Worm (Caenorhabditis elegans) whole organism, L2 larva: ENCODE measurements around the gene sna-2.

Source experiments
- C34F6.9 ChIP-seq: fragments of 150-350 bp; optimal IDR thresholded peaks from 2 replicates; lab custom pipeline; 2014; ENCODE audit warnings: missing biosample characterization, missing genetic modification characterization
- F13H6.1 ChIP-seq: sonication (generic microtip); optimal IDR thresholded peaks from 2 replicates; lab custom pipeline; 2016; ENCODE audit warnings: missing genetic modification characterization, missing compliant biosample characterization
- R02D3.7 ChIP-seq: fragments of 150-350 bp; optimal IDR thresholded peaks from 2 replicates; lab custom pipeline; 2014; ENCODE audit warnings: missing biosample characterization, missing genetic modification characterization
- ZK546.5 ChIP-seq: sonication (generic microtip); optimal IDR thresholded peaks from 2 replicates; lab custom pipeline; 2017; ENCODE audit warnings: missing biosample characterization, missing genetic modification characterization
- aly-2 ChIP-seq: fragments of 150-350 bp; optimal IDR thresholded peaks from 2 replicates; lab custom pipeline; 2014; ENCODE audit warnings: missing biosample characterization, missing genetic modification characterization
- blmp-1 ChIP-seq: sonication (generic microtip); optimal IDR thresholded peaks from 2 replicates; lab custom pipeline; 2017; ENCODE audit warnings: missing genetic modification characterization, mild to moderate bottlenecking, missing compliant biosample characterization, antibody characterized with exemption, moderate library complexity; ENCODE audit not compliant: insufficient read depth
- ceh-16 ChIP-seq: fragments of 150-350 bp; optimal IDR thresholded peaks from 2 replicates; lab custom pipeline; 2014; ENCODE audit warnings: missing biosample characterization, missing genetic modification characterization
- ceh-82 ChIP-seq: fragments of 150-350 bp; optimal IDR thresholded peaks from 2 replicates; lab custom pipeline; 2014; ENCODE audit warnings: missing biosample characterization, missing genetic modification characterization
- crh-2 ChIP-seq: sonication (generic microtip); optimal IDR thresholded peaks from 2 replicates; lab custom pipeline; 2017; ENCODE audit warnings: missing biosample characterization, missing genetic modification characterization
- egl-27 ChIP-seq: sonication (generic microtip); optimal IDR thresholded peaks from 3 replicates; lab custom pipeline; 2017; ENCODE audit warnings: missing biosample characterization, missing genetic modification reagents, missing genetic modification characterization
- fos-1 ChIP-seq: fragments of 150-350 bp; optimal IDR thresholded peaks from 2 replicates; lab custom pipeline; 2014; ENCODE audit warnings: missing biosample characterization, missing genetic modification characterization
- gmeb-1 ChIP-seq: fragments of 150-350 bp; optimal IDR thresholded peaks from 2 replicates; lab custom pipeline; 2014; ENCODE audit warnings: missing biosample characterization, missing genetic modification characterization
- lin-11 ChIP-seq: fragments of 150-350 bp; sonication (generic microtip); optimal IDR thresholded peaks from 2 replicates; lab custom pipeline; 2014; ENCODE audit warnings: missing biosample characterization, missing genetic modification characterization, inconsistent platforms, mixed read lengths
- lin-39 ChIP-seq: fragments of 150-350 bp; optimal IDR thresholded peaks from 2 replicates; lab custom pipeline; 2014; ENCODE audit warnings: missing biosample characterization, missing genetic modification reagents, missing genetic modification characterization
- lsy-2 ChIP-seq, 2 experiments: fragments of 150-350 bp in 1 of 2; sonication (generic microtip) in 1 of 2; optimal IDR thresholded peaks; 2 replicates each; lab custom pipeline; 2014 to 2017; ENCODE audit warnings: missing biosample characterization in 2 of 2, missing genetic modification characterization in 2 of 2
- mab-5 ChIP-seq: fragments of 150-350 bp; optimal IDR thresholded peaks from 2 replicates; lab custom pipeline; 2014; ENCODE audit warnings: missing biosample characterization, missing genetic modification characterization
- mdl-1 ChIP-seq, 2 experiments: fragments of 150-350 bp in 1 of 2; sonication (generic microtip) in 1 of 2; optimal IDR thresholded peaks; 2 replicates each; lab custom pipeline; 2017; ENCODE audit warnings: missing biosample characterization in 2 of 2, missing genetic modification characterization in 2 of 2
- nhr-10 ChIP-seq: sonication (generic microtip); optimal IDR thresholded peaks from 2 replicates; lab custom pipeline; 2017; ENCODE audit warnings: missing biosample characterization, missing genetic modification characterization
- nhr-11 ChIP-seq: fragments of 150-350 bp; optimal IDR thresholded peaks from 2 replicates; lab custom pipeline; 2014; ENCODE audit warnings: missing biosample characterization, missing genetic modification characterization
- nhr-12 ChIP-seq: fragments of 150-350 bp; optimal IDR thresholded peaks from 2 replicates; lab custom pipeline; 2014; ENCODE audit warnings: missing biosample characterization, missing genetic modification characterization
- nhr-129 ChIP-seq: fragments of 150-350 bp; optimal IDR thresholded peaks from 2 replicates; lab custom pipeline; 2014; ENCODE audit warnings: missing biosample characterization, missing genetic modification characterization
- nhr-21 ChIP-seq: fragments of 150-350 bp; optimal IDR thresholded peaks from 2 replicates; lab custom pipeline; 2014; ENCODE audit warnings: missing biosample characterization, missing genetic modification characterization
- nhr-23 ChIP-seq: fragments of 150-350 bp; optimal IDR thresholded peaks from 2 replicates; lab custom pipeline; 2014; ENCODE audit warnings: missing biosample characterization, missing genetic modification reagents, missing genetic modification characterization
- nhr-25 ChIP-seq: fragments of 150-350 bp; sonication (generic microtip); optimal IDR thresholded peaks from 3 replicates; lab custom pipeline; 2014; ENCODE audit warnings: missing biosample characterization, missing genetic modification characterization
- nhr-6 ChIP-seq: fragments of 150-350 bp; optimal IDR thresholded peaks from 2 replicates; lab custom pipeline; 2014; ENCODE audit warnings: missing biosample characterization, missing genetic modification characterization
- nhr-77 ChIP-seq: fragments of 150-350 bp; optimal IDR thresholded peaks from 2 replicates; lab custom pipeline; 2014; ENCODE audit warnings: missing biosample characterization, missing genetic modification characterization
- peb-1 ChIP-seq: fragments of 150-350 bp; optimal IDR thresholded peaks from 2 replicates; lab custom pipeline; 2014; ENCODE audit warnings: missing biosample characterization, missing genetic modification characterization
- sem-4 ChIP-seq: fragments of 150-350 bp; optimal IDR thresholded peaks from 2 replicates; lab custom pipeline; 2014; ENCODE audit warnings: missing biosample characterization, missing genetic modification reagents, missing genetic modification characterization
- sma-3 ChIP-seq: sonication (generic microtip); optimal IDR thresholded peaks from 2 replicates; lab custom pipeline; 2016; ENCODE audit warnings: missing genetic modification reagents, missing genetic modification characterization, missing compliant biosample characterization
- sma-9 ChIP-seq, 2 experiments: fragments of 150-350 bp in 1 of 2; sonication (generic microtip) in 1 of 2; optimal IDR thresholded peaks; 2 replicates each; lab custom pipeline; 2014 to 2016; ENCODE audit warnings: missing genetic modification characterization in 2 of 2, mild to moderate bottlenecking in 1 of 2, missing biosample characterization in 1 of 2, missing compliant biosample characterization in 1 of 2, missing genetic modification reagents in 1 of 2, moderate library complexity in 1 of 2
- unc-39 ChIP-seq: fragments of 150-350 bp; optimal IDR thresholded peaks from 2 replicates; lab custom pipeline; 2014; ENCODE audit warnings: missing biosample characterization, missing genetic modification characterization
- unc-62 ChIP-seq: fragments of 150-350 bp; optimal IDR thresholded peaks from 2 replicates; lab custom pipeline; 2014; ENCODE audit warnings: missing biosample characterization, missing genetic modification reagents, missing genetic modification characterization
- zag-1 ChIP-seq: fragments of 150-350 bp; optimal IDR thresholded peaks from 2 replicates; lab custom pipeline; 2014; ENCODE audit warnings: missing biosample characterization, missing genetic modification characterization
- ztf-1 ChIP-seq: fragments of 200-800 bp; sonication (Bioruptor generic); conservative IDR thresholded peaks from 2 replicates; pipeline ENCODE4 v1.3.6; 2022; ENCODE audit warnings: missing genetic modification characterization, missing compliant biosample characterization
- ztf-4 ChIP-seq: fragments of 150-350 bp; optimal IDR thresholded peaks from 2 replicates; lab custom pipeline; 2014; ENCODE audit warnings: missing biosample characterization, missing genetic modification characterization

The sna-2 gene

DNA sequence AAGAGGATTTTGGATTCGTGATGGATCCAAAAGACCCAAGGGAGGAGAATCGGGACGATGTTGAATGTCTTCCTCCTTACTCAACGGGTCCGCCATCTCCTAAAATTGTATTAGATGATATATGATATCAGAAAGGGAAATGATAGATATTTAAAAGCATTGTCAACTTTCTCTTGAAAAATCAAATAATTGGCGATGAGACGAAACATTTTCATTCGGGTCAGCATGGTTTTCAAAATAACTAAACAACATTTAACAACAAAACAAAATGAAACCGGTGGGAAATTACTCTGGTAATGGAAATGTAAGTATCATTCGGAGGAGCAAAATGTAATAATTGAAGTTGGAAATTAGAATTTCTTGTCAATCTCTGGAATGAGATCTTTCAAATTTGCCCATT is 19.1 kb upstream of the sna-2 start, which contains the start of gene pis-1:
TSS of gene pis-1 (minus strand) at position 101 of the 400 bp plus-strand sequence.
- TF ChIP-seq R02D3.7 (tag; lab: Kevin White, UChicago) (no peak), crh-2 (tag; lab: Kevin White, UChicago) (no peak), gmeb-1 (tag; lab: Kevin White, UChicago) (no peak), nhr-11 (tag; lab: Kevin White, UChicago) (no peak), nhr-77 (tag; lab: Kevin White, UChicago) (no peak), ztf-1 (no peak), nhr-12 (no peak), nhr-129 (tag; lab: Kevin White, UChicago) (no peak), sem-4 (tag; lab: Kevin White, UChicago) (no peak), ztf-4 (tag; lab: Kevin White, UChicago) (no peak), nhr-10 (tag; lab: Kevin White, UChicago) (no peak), sma-9 (GFP tag; optimal IDR thresholded peaks at IDR 0.05; lab: Kevin White, UChicago) (no peak), sma-9 (tag; optimal IDR thresholded peaks at IDR 0.05; lab: Kevin White, UChicago) (no peak), lsy-2 (tag; optimal IDR thresholded peaks at IDR 0.05; lab: Kevin White, UChicago) (no peak), F13H6.1 (tag; lab: Kevin White, UChicago) (no peak), aly-2 (no peak), nhr-25 (tag; lab: Kevin White, UChicago) (no peak), C34F6.9 (tag; lab: Kevin White, UChicago) (no peak)

DNA sequence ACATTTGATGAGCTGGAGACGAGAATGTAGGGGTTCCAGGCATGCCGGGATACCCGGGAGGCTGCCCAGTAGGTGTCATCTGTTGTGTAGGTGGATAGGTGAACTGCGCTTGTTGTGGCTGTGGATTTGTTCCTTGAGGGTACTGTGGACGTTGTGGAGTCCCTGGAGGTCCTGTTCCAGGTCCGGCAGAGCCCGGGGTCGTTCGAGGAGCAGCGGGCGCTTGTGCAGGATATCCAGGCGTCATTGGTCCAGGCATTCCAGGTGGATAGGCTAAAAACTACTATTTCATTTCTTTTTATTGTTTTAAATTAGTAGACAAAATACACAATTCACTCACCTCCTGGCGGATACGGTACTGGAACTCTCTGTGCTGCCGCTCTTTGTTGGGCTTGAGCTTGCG is 17.8 kb upstream of the sna-2 start:
- TF ChIP-seq gmeb-1 (tag; lab: Kevin White, UChicago) (no peak), sem-4 (tag; lab: Kevin White, UChicago) (no peak), F13H6.1 (tag; lab: Kevin White, UChicago) (no peak), lin-39 (no peak), egl-27 (tag; lab: Kevin White, UChicago) (no peak), mab-5 (tag; lab: Kevin White, UChicago) (no peak), nhr-10 (tag; lab: Kevin White, UChicago) (no peak), nhr-23 (no peak), ZK546.5 (no peak), nhr-6 (tag; lab: Kevin White, UChicago) (no peak), blmp-1 (tag; lab: Kevin White, UChicago) (no peak), lsy-2 (tag; optimal IDR thresholded peaks at IDR 0.05; lab: Kevin White, UChicago) (no peak), lin-11 (no peak), peb-1 (tag; lab: Kevin White, UChicago) (no peak), sma-3 (GFP tag; lab: Kevin White, UChicago) (no peak), unc-39 (tag; lab: Kevin White, UChicago) (no peak)

DNA sequence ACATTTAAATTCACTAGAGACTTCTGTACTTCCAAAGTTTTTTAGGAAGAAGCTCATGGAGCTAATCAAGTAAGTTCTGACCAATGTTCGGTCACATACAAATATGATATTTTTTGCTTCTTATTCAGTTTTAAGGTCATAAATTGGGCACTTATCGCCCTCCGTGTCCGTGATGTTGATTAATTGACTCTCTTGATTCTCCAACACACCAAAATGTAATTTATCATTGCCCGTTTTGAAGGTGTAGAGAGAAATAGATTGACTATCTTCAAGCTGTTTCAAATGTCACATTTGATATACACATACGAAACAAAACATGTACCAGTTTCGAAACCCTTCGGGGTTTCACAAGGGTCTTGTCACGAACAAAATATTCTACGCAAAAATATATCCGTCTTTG is 13.3 kb upstream of the sna-2 start:
- TF ChIP-seq ztf-1 (no peak), F13H6.1 (tag; lab: Kevin White, UChicago) (no peak), nhr-21 (tag; lab: Kevin White, UChicago) (peak; percentile 2), sma-3 (GFP tag; lab: Kevin White, UChicago) (no peak), nhr-25 (tag; lab: Kevin White, UChicago) (peak; percentile 50), egl-27 (tag; lab: Kevin White, UChicago) (no peak), sem-4 (tag; lab: Kevin White, UChicago) (no peak), ceh-16 (peak; percentile 78), lin-39 (peak; percentile 56), ZK546.5 (no peak), sma-9 (GFP tag; optimal IDR thresholded peaks at IDR 0.05; lab: Kevin White, UChicago) (no peak), sma-9 (tag; optimal IDR thresholded peaks at IDR 0.05; lab: Kevin White, UChicago) (no peak)
- TF ChIP-seq, all 48 proteins: peak for 4

DNA sequence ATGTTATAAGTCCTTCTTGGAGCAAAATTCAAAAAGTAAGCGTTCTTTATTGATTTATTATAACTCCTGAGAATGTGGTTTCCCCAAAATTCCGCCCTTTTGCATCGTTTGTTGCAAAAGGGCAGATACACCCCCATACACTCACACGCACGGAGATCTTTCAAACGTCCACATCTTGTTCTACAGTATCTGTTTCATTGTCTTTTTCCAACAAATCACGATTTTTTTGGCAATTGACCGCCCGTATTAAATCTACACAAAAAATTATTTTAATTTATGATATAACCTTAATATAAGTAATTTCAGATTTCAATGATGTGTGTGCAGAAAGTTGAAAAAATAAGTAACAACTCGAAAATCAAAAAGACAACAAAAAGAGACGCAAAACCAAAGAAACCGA is 12.1 kb upstream of the sna-2 start, which contains the start of gene T13F2.4:
TSS of gene T13F2.4 (plus strand) at position 301 of the 400 bp plus-strand sequence.
- TF ChIP-seq nhr-21 (tag; lab: Kevin White, UChicago): no peak
- no peak for TF ChIP-seq lin-11
- no peak for TF ChIP-seq unc-39 (tag; lab: Kevin White, UChicago)

DNA sequence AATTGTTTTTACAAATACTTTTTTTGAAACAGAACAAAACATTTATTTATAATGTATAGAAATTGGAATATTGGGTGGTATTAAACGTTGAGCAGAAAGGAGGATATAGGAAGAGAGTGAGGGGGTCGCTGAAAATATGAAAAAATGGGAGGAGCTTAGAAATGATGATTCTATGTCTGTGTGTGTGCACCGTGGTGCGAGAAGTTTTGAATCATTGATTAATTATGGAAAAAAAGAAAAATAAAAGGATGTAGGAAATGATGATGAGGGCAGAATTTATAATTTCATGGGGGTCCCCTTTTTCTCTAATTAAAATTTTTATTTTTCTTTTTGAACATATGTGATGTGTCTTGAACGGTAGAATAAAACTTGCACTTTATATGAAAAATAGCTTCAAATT is 7.3 kb upstream of the sna-2 start, which contains the start of gene sre-4:
TSS of gene sre-4 (minus strand) at position 101 of the 400 bp plus-strand sequence.
- TF ChIP-seq nhr-21 (tag; lab: Kevin White, UChicago) (no peak), nhr-6 (tag; lab: Kevin White, UChicago) (no peak), unc-62 (GFP tag; lab: Kevin White, UChicago) (no peak), nhr-77 (tag; lab: Kevin White, UChicago) (no peak), nhr-11 (tag; lab: Kevin White, UChicago) (no peak), zag-1 (tag; lab: Kevin White, UChicago) (no peak), mdl-1 (tag; optimal IDR thresholded peaks at IDR 0.05; lab: Kevin White, UChicago) (no peak), C34F6.9 (tag; lab: Kevin White, UChicago) (no peak), sma-3 (GFP tag; lab: Kevin White, UChicago) (no peak), mab-5 (tag; lab: Kevin White, UChicago) (no peak), ceh-16 (no peak), fos-1 (tag; lab: Kevin White, UChicago) (no peak), nhr-12 (no peak), nhr-25 (tag; lab: Kevin White, UChicago) (no peak), ceh-82 (tag; lab: Kevin White, UChicago) (no peak), nhr-129 (tag; lab: Kevin White, UChicago) (no peak)
